Fruit fly (Drosophila melanogaster) S2 (cell line): ENCODE data around the gene Noc3.

Experiments
- CG8478 ChIP-seq: fragments of >200 bp; optimal IDR thresholded peaks from 2 replicates; lab custom pipeline; 2018
- CTCF ChIP-seq, 2 experiments: fragments of >200 bp; optimal IDR thresholded peaks; 2 replicates each; lab custom pipeline; 2018

The Noc3 gene

DNA sequence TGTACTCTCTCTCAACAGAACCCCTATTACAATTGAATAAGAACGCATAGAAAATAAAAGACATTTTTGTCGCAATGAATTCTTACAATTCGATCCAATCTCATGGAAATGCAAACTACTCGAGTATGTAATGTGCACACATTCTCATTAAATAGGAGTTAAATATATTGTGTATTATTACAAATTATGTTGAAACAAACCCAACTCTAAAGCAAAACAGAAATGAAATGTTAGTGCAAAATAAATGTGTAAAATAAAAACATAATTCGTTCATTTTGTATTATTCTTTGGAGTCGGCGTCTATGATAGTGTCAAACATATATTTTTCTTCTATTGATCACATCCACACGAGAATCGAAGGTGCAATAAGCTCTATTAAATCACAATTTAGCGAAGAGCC lies 46.1 kb downstream of the Noc3 start, which contains the start of gene CG14609:
TSS of gene CG14609 (plus strand) at position 301 of the 400 bp plus-strand sequence.
- TF ChIP-seq CTCF (optimal IDR thresholded peaks at IDR 0.05; lab: Kevin White, UChicago) (no peak), CG8478 (lab: Kevin White, UChicago) (no peak)

DNA sequence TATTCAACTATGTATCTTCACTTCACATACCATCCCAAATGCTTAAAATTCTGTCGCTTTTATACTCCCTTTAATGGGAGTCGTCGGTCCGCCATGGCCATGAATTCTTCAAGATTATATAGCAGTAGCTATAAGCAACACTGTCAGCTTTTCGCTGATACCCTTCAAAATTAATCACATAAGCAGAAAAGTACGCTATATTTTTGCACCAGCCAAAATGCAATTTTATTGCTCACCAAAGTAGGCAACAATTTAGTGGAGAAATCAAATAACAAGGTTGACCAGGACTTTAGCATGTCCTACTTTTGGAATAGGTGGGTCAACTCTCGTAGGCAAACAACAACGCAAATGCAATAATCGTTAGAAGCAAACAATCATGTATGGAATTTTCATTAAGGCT lies 46.9 kb downstream of the Noc3 start:
- TF ChIP-seq CTCF (optimal IDR thresholded peaks at IDR 0.05; lab: Kevin White, UChicago) (no peak), CG8478 (lab: Kevin White, UChicago) (no peak)
